Fruit fly (Drosophila melanogaster): Measurements from ENCODE around the gene CG11656.

The CG11656 gene

DNA sequence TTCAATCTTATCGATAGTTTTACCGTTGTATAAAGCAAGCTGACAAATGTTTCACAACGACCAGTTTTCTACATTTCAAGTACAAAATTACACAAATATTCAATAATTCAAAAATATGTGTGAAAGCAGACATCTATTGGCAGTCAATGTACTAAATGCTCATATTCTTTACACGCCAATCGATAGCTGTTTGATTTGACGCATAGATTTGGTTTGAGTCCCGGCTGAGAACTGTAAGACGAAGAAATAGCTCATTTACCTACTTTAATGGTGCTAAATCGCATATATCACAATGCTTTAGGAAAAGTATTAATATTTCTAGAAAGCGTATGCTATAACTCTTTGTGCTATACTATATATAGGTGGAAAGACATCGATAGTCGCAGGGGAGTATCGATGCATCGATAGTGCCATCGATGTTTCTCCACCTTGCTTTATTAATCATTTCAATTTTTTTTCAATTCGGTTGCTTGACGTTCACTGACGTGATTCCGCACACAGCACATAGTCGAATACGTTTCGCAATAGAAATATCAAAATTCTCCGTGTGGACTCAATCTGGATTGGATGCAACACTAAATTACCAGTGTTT lies 29.0 kb upstream of the CG11656 start, which contains the start of gene Paip2 (continued):
- no peak for TF ChIP-seq sc (optimal IDR thresholded peaks at IDR 0.05)
- TF ChIP-seq sc (GFP tag; optimal IDR thresholded peaks at IDR 0.05) = no peak
- TF ChIP-seq CG31365 (tag; optimal IDR thresholded peaks at IDR 0.05) = peak; percentile 3
- TF ChIP-seq bab2 (GFP tag; optimal IDR thresholded peaks at IDR 0.05) = no peak
- TF ChIP-seq CG33213 (GFP tag; optimal IDR thresholded peaks at IDR 0.05) = peak; percentile 6
- peak; percentile 95 for TF ChIP-seq amos (GFP tag; IDR thresholded peaks at IDR 0.05; ENCODE audit: partially characterized antibody)
- peak; percentile 98 for TF ChIP-seq Doc3 (GFP tag; IDR thresholded peaks at IDR 0.05; ENCODE audit: partially characterized antibody)
- TF ChIP-seq HHEX (GFP tag; optimal IDR thresholded peaks at IDR 0.05) = no peak
- no peak for TF ChIP-seq CG9609 (GFP tag; optimal IDR thresholded peaks at IDR 0.05)
- TF ChIP-seq CG15479 (GFP tag; optimal IDR thresholded peaks at IDR 0.05) = no peak
- TF ChIP-seq HLHmδ (GFP tag; optimal IDR thresholded peaks at IDR 0.05) = no peak
- no peak for TF ChIP-seq crp (GFP tag; optimal IDR thresholded peaks at IDR 0.05)
- no peak for TF ChIP-seq CG11723 (GFP tag; optimal IDR thresholded peaks at IDR 0.05)
- no peak for TF ChIP-seq Awh (GFP tag; IDR thresholded peaks at IDR 0.05)
- TF ChIP-seq Tbp (GFP tag; optimal IDR thresholded peaks at IDR 0.05) = no peak
- TF ChIP-seq vnd (GFP tag; IDR thresholded peaks at IDR 0.05; ENCODE audit: partially characterized antibody) = peak; percentile 98
- TF ChIP-seq Jarid2 (GFP tag; optimal IDR thresholded peaks at IDR 0.05) = peak; percentile 2
- peak in 1 of 3 experiments; percentile 32 for TF ChIP-seq lola (GFP tag; optimal IDR thresholded peaks at IDR 0.05)
- TF ChIP-seq eve (GFP tag; optimal IDR thresholded peaks at IDR 0.05) = no peak
- no peak for TF ChIP-seq CG6654 (GFP tag; optimal IDR thresholded peaks at IDR 0.05)
- no peak for TF ChIP-seq CG6689 (GFP tag; IDR thresholded peaks at IDR 0.05)
- no peak for TF ChIP-seq Lpt (GFP tag; optimal IDR thresholded peaks at IDR 0.05)
- TF ChIP-seq luna (GFP tag; optimal IDR thresholded peaks at IDR 0.05) = no peak
- no peak for TF ChIP-seq CG12942 (GFP tag; optimal IDR thresholded peaks at IDR 0.05)
- TF ChIP-seq ci (GFP tag; IDR thresholded peaks at IDR 0.05) = no peak; the same call in 2 of the 3 replicates
- peak; percentile 67 for TF ChIP-seq CoRest (tag; optimal IDR thresholded peaks at IDR 0.05)
- TF ChIP-seq vfl (GFP tag; optimal IDR thresholded peaks at IDR 0.05) = no peak
- TF ChIP-seq Xbp1 (GFP tag; optimal IDR thresholded peaks at IDR 0.05) = no peak
- TF ChIP-seq Opbp (GFP tag; IDR thresholded peaks at IDR 0.05; ENCODE audit: partially characterized antibody) = peak; percentile 96
- TF ChIP-seq CG14710 (tag; optimal IDR thresholded peaks at IDR 0.05) = peak; percentile 80
- TF ChIP-seq C15 (GFP tag; IDR thresholded peaks at IDR 0.05) = no peak
- TF ChIP-seq twi (tag; optimal IDR thresholded peaks at IDR 0.05) = peak; percentile 12
- peak; percentile 8 for TF ChIP-seq pho (GFP tag; optimal IDR thresholded peaks at IDR 0.05)
- TF ChIP-seq CG3163 (GFP tag; optimal IDR thresholded peaks at IDR 0.05) = peak; percentile 11
- TF ChIP-seq emc (GFP tag; optimal IDR thresholded peaks at IDR 0.05) = no peak
- no peak for TF ChIP-seq CG5245 (GFP tag; optimal IDR thresholded peaks at IDR 0.05)
- no peak for TF ChIP-seq aop (GFP tag; IDR thresholded peaks at IDR 0.05)
- no peak for TF ChIP-seq ab (GFP tag; optimal IDR thresholded peaks at IDR 0.05)
- TF ChIP-seq CG4854 (GFP tag; optimal IDR thresholded peaks at IDR 0.05) = no peak
- no peak for TF ChIP-seq org-1 (GFP tag; optimal IDR thresholded peaks at IDR 0.05)
- TF ChIP-seq D19B (GFP tag; optimal IDR thresholded peaks at IDR 0.05) = no peak
- TF ChIP-seq CG1529 (GFP tag; optimal IDR thresholded peaks at IDR 0.05) = no peak
- TF ChIP-seq CG33557 (GFP tag; optimal IDR thresholded peaks at IDR 0.05) = no peak
- TF ChIP-seq ash1 (GFP tag; optimal IDR thresholded peaks at IDR 0.05) = no peak
- TF ChIP-seq CG10209 (GFP tag; optimal IDR thresholded peaks at IDR 0.05) = no peak
- no peak for TF ChIP-seq fru (optimal IDR thresholded peaks at IDR 0.05)
- no peak for TF ChIP-seq CG14441 (GFP tag; IDR thresholded peaks at IDR 0.05)
- no peak for TF ChIP-seq dati (GFP tag; IDR thresholded peaks at IDR 0.05)
- TF ChIP-seq sd (tag; optimal IDR thresholded peaks at IDR 0.05) = peak; percentile 71
- no peak for TF ChIP-seq Hmr (GFP tag; optimal IDR thresholded peaks at IDR 0.05)
- TF ChIP-seq nau (GFP tag; optimal IDR thresholded peaks at IDR 0.05) = no peak

Measured in whole organism, embryonic.